Worm (Caenorhabditis elegans) whole organism, L1 larva: ENCODE data around the gene Y5F2A.4.

ENCODE experiments used
- fkh-4 ChIP-seq: sonication (generic microtip); optimal IDR thresholded peaks from 2 replicates; lab custom pipeline; 2016; ENCODE audit warnings: missing compliant biosample characterization, missing genetic modification characterization, borderline replicate concordance
- lin-14 ChIP-seq: fragments of 200-800 bp; sonication (Bioruptor generic); optimal IDR thresholded peaks from 2 replicates; lab custom pipeline; 2018; ENCODE audit warnings: mild to moderate bottlenecking, missing genetic modification characterization, moderate library complexity, missing compliant biosample characterization
- mab-9 ChIP-seq: fragments of 200-800 bp; sonication (Bioruptor generic); IDR thresholded peaks from 2 replicates; pipeline ENCODE4 v1.3.6; 2022; ENCODE audit warnings: missing genetic modification reagents, missing genetic modification characterization, missing compliant biosample characterization
- zag-1 ChIP-seq: fragments of 150-350 bp; optimal IDR thresholded peaks from 2 replicates; lab custom pipeline; 2014; ENCODE audit warnings: missing biosample characterization, missing genetic modification characterization

The Y5F2A.4 gene

ce11 chrIV:11026648-11027047 is 51.7 kb downstream of the Y5F2A.4 start (continued):
- peak; percentile 51 for TF ChIP-seq lin-14 (GFP tag; lab: Kevin White, UChicago)
- TF ChIP-seq zag-1 (tag; lab: Kevin White, UChicago), result no peak
- TF ChIP-seq mab-9 (GFP tag; lab: Robert Waterston, UW), result no peak
- peak; percentile 14 for TF ChIP-seq fkh-4 (tag; lab: Kevin White, UChicago)
